Fruit fly (Drosophila melanogaster): ENCODE data around the gene RpL35.

The RpL35 gene

dm6 chrX:5698087-5698727, 26.0 kb downstream of the RpL35 start, which contains the start of gene AdamTS-B (continued):
- TF ChIP-seq CG10669 (GFP tag; optimal IDR thresholded peaks at IDR 0.05) (peak; percentile 73), ss (GFP tag; optimal IDR thresholded peaks at IDR 0.05) (no peak), cyc (GFP tag; optimal IDR thresholded peaks at IDR 0.05) (peak; percentile 52), lz (GFP tag; optimal IDR thresholded peaks at IDR 0.05) (peak; percentile 74), Smox (GFP tag; optimal IDR thresholded peaks at IDR 0.05) (peak; percentile 70), fd85E (GFP tag; optimal IDR thresholded peaks at IDR 0.05) (no peak), CG32006 (GFP tag; optimal IDR thresholded peaks at IDR 0.05) (peak; percentile 79), CG10631 (GFP tag; optimal IDR thresholded peaks at IDR 0.05) (peak; percentile 57), CG8319 (GFP tag; optimal IDR thresholded peaks at IDR 0.05) (peak; percentile 16), esn (GFP tag; optimal IDR thresholded peaks at IDR 0.05) (peak; percentile 67), CG3919 (GFP tag; optimal IDR thresholded peaks at IDR 0.05) (peak; percentile 62), CG34406 (GFP tag; optimal IDR thresholded peaks at IDR 0.05) (peak; percentile 53), CG11294 (GFP tag; IDR thresholded peaks at IDR 0.05) (peak; percentile 60; the same call in 1 of the 2 replicates), CG6808 (GFP tag; optimal IDR thresholded peaks at IDR 0.05) (peak; percentile 78), achi (GFP tag; optimal IDR thresholded peaks at IDR 0.05) (peak; percentile 71), Lpt (GFP tag; optimal IDR thresholded peaks at IDR 0.05) (peak; percentile 57), Sox14 (GFP tag; optimal IDR thresholded peaks at IDR 0.05) (peak; percentile 44), CG16779 (tag; optimal IDR thresholded peaks at IDR 0.05) (peak; percentile 73), eg (GFP tag; IDR thresholded peaks at IDR 0.05) (peak; percentile 69; the same call in 2 of the 3 replicates), Eip75B (GFP tag; optimal IDR thresholded peaks at IDR 0.05) (peak; percentile 76), Hr4 (GFP tag; optimal IDR thresholded peaks at IDR 0.05) (peak; percentile 69), Sox15 (GFP tag; optimal IDR thresholded peaks at IDR 0.05) (peak; percentile 46), Hr39 (GFP tag; optimal IDR thresholded peaks at IDR 0.05) (peak; percentile 35), CG6792 (GFP tag; optimal IDR thresholded peaks at IDR 0.05) (peak; percentile 62), CG3032 (tag; optimal IDR thresholded peaks at IDR 0.05) (peak; percentile 69), spab (GFP tag; optimal IDR thresholded peaks at IDR 0.05) (peak; percentile 68), fd59A (GFP tag; optimal IDR thresholded peaks at IDR 0.05) (peak; percentile 70), CG11902 (GFP tag; optimal IDR thresholded peaks at IDR 0.05) (peak; percentile 29), Ets96B (tag; optimal IDR thresholded peaks at IDR 0.05) (peak; percentile 49), CG7368 (GFP tag; optimal IDR thresholded peaks at IDR 0.05) (peak; percentile 57), CG31627 (GFP tag; optimal IDR thresholded peaks at IDR 0.05) (peak; percentile 55), CG8119 (GFP tag; IDR thresholded peaks at IDR 0.05) (peak; percentile 80), Blimp-1 (GFP tag; optimal IDR thresholded peaks at IDR 0.05) (peak; percentile 28), CG4318 (GFP tag; optimal IDR thresholded peaks at IDR 0.05) (peak; percentile 59), Ets21C (GFP tag; optimal IDR thresholded peaks at IDR 0.05) (peak; percentile 26)

- TF ChIP-seq Blimp-1 (GFP tag; optimal IDR thresholded peaks at IDR 0.05) (no peak), eg (GFP tag; IDR thresholded peaks at IDR 0.05) (peak; percentile 49; the same call in 1 of the 3 replicates), CG1621 (tag; optimal IDR thresholded peaks at IDR 0.05) (peak; percentile 49), Hr39 (GFP tag; optimal IDR thresholded peaks at IDR 0.05) (peak; percentile 67), salr (GFP tag; optimal IDR thresholded peaks at IDR 0.05) (peak; percentile 32 to 43), Ets96B (tag; optimal IDR thresholded peaks at IDR 0.05) (peak; percentile 60), OdsH (GFP tag; optimal IDR thresholded peaks at IDR 0.05) (peak; percentile 70), fkh (GFP tag; optimal IDR thresholded peaks at IDR 0.05) (no peak), Eip93F (GFP tag; optimal IDR thresholded peaks at IDR 0.05) (no peak), CG8632 (GFP tag; optimal IDR thresholded peaks at IDR 0.05) (peak; percentile 45), lz (GFP tag; optimal IDR thresholded peaks at IDR 0.05) (peak; percentile 61), acj6 (GFP tag; optimal IDR thresholded peaks at IDR 0.05) (peak; percentile 67), CG34406 (GFP tag; optimal IDR thresholded peaks at IDR 0.05) (peak; percentile 52), CG6792 (GFP tag; optimal IDR thresholded peaks at IDR 0.05) (peak; percentile 70), CG31627 (GFP tag; optimal IDR thresholded peaks at IDR 0.05) (peak; percentile 61), CG8119 (GFP tag; IDR thresholded peaks at IDR 0.05) (peak; percentile 73), CG15336 (GFP tag; IDR thresholded peaks at IDR 0.05) (peak; percentile 76), CG8319 (GFP tag; optimal IDR thresholded peaks at IDR 0.05) (peak; percentile 21), CG9139 (GFP tag; optimal IDR thresholded peaks at IDR 0.05) (no peak), achi (GFP tag; optimal IDR thresholded peaks at IDR 0.05) (peak; percentile 62), CG7368 (GFP tag; optimal IDR thresholded peaks at IDR 0.05) (peak; percentile 48), esn (GFP tag; optimal IDR thresholded peaks at IDR 0.05) (peak; percentile 71), Met (GFP tag; optimal IDR thresholded peaks at IDR 0.05) (peak; percentile 73), CG4318 (GFP tag; optimal IDR thresholded peaks at IDR 0.05) (peak; percentile 53), Smox (GFP tag; optimal IDR thresholded peaks at IDR 0.05) (peak; percentile 63), dsx (GFP tag; optimal IDR thresholded peaks at IDR 0.05; ENCODE audit: poor library complexity, severe bottlenecking) (peak; percentile 60), Eip75B (GFP tag; optimal IDR thresholded peaks at IDR 0.05) (peak; percentile 69)
These were observed 27.8 kb downstream of the RpL35 start for dm6 chrX:5699824-5700498.

All from whole organism, prepupa.